Fruit fly (Drosophila melanogaster) whole organism, pupa: Measurements from ENCODE around the gene THG.

Experiments
- CG10348 ChIP-seq: fragments of 200-800 bp; sonication (Bioruptor generic); IDR thresholded peaks from 2 replicates; pipeline ENCODE4 v1.3.6; 2022; ENCODE audit warnings: missing biosample characterization, missing genetic modification characterization
- CG12605 ChIP-seq: fragments of 200-800 bp; sonication (Bioruptor generic); IDR thresholded peaks from 2 replicates; pipeline ENCODE4 v1.3.6; 2022; ENCODE audit warnings: missing biosample characterization, missing genetic modification characterization
- CG13204 ChIP-seq: fragments of 200-800 bp; sonication (Bioruptor generic); optimal IDR thresholded peaks from 2 replicates; lab custom pipeline; 2018; ENCODE audit warnings: missing biosample characterization, mild to moderate bottlenecking, missing genetic modification characterization, moderate library complexity
- CG14655 ChIP-seq: fragments of 200-800 bp; sonication (Bioruptor generic); optimal IDR thresholded peaks from 3 replicates; lab custom pipeline; 2017; ENCODE audit warnings: mild to moderate bottlenecking, missing biosample characterization, missing genetic modification reagents, missing genetic modification characterization
- CG15710 ChIP-seq: fragments of 200-800 bp; sonication (Bioruptor generic); optimal IDR thresholded peaks from 2 replicates; lab custom pipeline; 2018; ENCODE audit warnings: missing biosample characterization, mild to moderate bottlenecking, missing genetic modification characterization, moderate library complexity
- CG17806 ChIP-seq: fragments of 200-800 bp; sonication (Bioruptor generic); optimal IDR thresholded peaks from 2 replicates; lab custom pipeline; 2018; ENCODE audit warnings: missing biosample characterization, mild to moderate bottlenecking, missing genetic modification characterization, moderate library complexity
- CG32121 ChIP-seq: fragments of 200-800 bp; sonication (Bioruptor generic); IDR thresholded peaks from 2 replicates; pipeline ENCODE4 v1.3.6; 2022; ENCODE audit warnings: missing biosample characterization, missing genetic modification characterization
- CG34367 ChIP-seq: fragments of 200-800 bp; sonication (Bioruptor generic); optimal IDR thresholded peaks from 2 replicates; lab custom pipeline; 2018; ENCODE audit warnings: missing biosample characterization, mild to moderate bottlenecking, missing genetic modification characterization
- CG4496 ChIP-seq: fragments of 200-800 bp; sonication (Bioruptor generic); IDR thresholded peaks from 3 replicates; pipeline ENCODE4 v1.3.6; 2022; ENCODE audit warnings: missing biosample characterization, missing genetic modification characterization
- CG8159 ChIP-seq: fragments of 200-800 bp; sonication (Bioruptor generic); optimal IDR thresholded peaks from 3 replicates; lab custom pipeline; 2018; ENCODE audit warnings: missing biosample characterization, mild to moderate bottlenecking, missing genetic modification characterization, moderate library complexity
- CG8301 ChIP-seq: fragments of 200-800 bp; sonication (Bioruptor generic); optimal IDR thresholded peaks from 2 replicates; lab custom pipeline; 2018; ENCODE audit warnings: missing biosample characterization, mild to moderate bottlenecking, missing genetic modification characterization
- CG9948 ChIP-seq: fragments of 200-800 bp; sonication (Bioruptor generic); optimal IDR thresholded peaks from 2 replicates; lab custom pipeline; 2018; ENCODE audit warnings: missing biosample characterization, mild to moderate bottlenecking, missing genetic modification characterization, moderate library complexity
- D1 ChIP-seq: fragments of 200-800 bp; sonication (Bioruptor generic); optimal IDR thresholded peaks from 2 replicates; lab custom pipeline; 2018; ENCODE audit warnings: missing biosample characterization, mild to moderate bottlenecking, missing genetic modification characterization, moderate library complexity
- EcR ChIP-seq: fragments of 200-800 bp; sonication (Bioruptor generic); optimal IDR thresholded peaks from 3 replicates; lab custom pipeline; 2019; ENCODE audit warnings: missing biosample characterization, missing genetic modification characterization, mild to moderate bottlenecking, moderate library complexity, missing genetic modification reagents
- Ets98B ChIP-seq: fragments of 200-800 bp; sonication (Bioruptor generic); IDR thresholded peaks from 2 replicates; pipeline ENCODE4 v1.3.6; 2022; ENCODE audit warnings: missing biosample characterization, missing genetic modification characterization
- Pif1A ChIP-seq: fragments of 200-800 bp; sonication (Bioruptor generic); optimal IDR thresholded peaks from 3 replicates; lab custom pipeline; 2016; ENCODE audit warnings: missing biosample characterization, missing genetic modification characterization
- Pif1B ChIP-seq: fragments of 200-800 bp; sonication (Bioruptor generic); optimal IDR thresholded peaks from 3 replicates; lab custom pipeline; 2016; ENCODE audit warnings: missing biosample characterization, missing genetic modification characterization
- Snoo ChIP-seq: fragments of 200-800 bp; sonication (Bioruptor generic); optimal IDR thresholded peaks from 3 replicates; lab custom pipeline; 2017; ENCODE audit warnings: missing biosample characterization, mild to moderate bottlenecking, missing genetic modification characterization, inconsistent platforms
- fd96Ca ChIP-seq: fragments of 200-800 bp; sonication (Bioruptor generic); IDR thresholded peaks from 3 replicates; pipeline ENCODE4 v1.3.6; 2022; ENCODE audit warnings: missing biosample characterization, missing genetic modification characterization
- gl ChIP-seq: fragments of 200-800 bp; sonication (Bioruptor generic); optimal IDR thresholded peaks from 2 replicates; lab custom pipeline; 2018; ENCODE audit warnings: missing biosample characterization, mild to moderate bottlenecking, missing genetic modification characterization
- rn ChIP-seq: fragments of 200-800 bp; sonication (Bioruptor generic); IDR thresholded peaks from 2 replicates; pipeline ENCODE4 v1.3.6; 2022; ENCODE audit warnings: missing biosample characterization, missing genetic modification characterization

Gene THG

DNA sequence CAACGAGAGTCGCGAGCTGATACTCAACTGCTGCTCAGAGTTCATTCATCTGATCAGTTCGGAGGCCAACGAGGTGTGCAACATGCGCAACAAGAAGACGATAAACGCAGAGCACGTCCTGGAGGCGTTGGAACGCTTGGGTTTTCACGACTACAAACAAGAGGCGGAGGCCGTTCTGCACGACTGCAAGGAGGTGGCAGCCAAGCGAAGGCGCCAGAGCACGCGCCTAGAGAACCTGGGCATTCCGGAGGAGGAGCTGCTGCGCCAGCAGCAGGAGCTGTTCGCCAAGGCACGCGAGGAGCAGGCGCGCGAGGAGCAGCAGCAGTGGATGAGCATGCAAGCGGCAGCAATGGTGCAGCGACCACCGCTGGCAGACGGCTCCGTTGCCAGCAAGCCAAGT is 1.5 kb downstream of the THG start:
- TF ChIP-seq CG8159 (no peak), CG13204 (no peak), CG10348 (GFP tag; lab: Robert Waterston, UW) (no peak), gl (tag; lab: Kevin White, UChicago) (no peak), CG8301 (tag; lab: Kevin White, UChicago) (no peak), fd96Ca (GFP tag; lab: Robert Waterston, UW) (no peak), CG17806 (tag; lab: Kevin White, UChicago) (no peak), Snoo (tag; lab: Kevin White, UChicago) (no peak), CG34367 (tag; lab: Kevin White, UChicago) (no peak)

dm6 chr2L:15007331-15007863 is 2.1 kb downstream of the THG start, which contains the start of the genes Ankrd49 and NC2beta:
Ankrd49 (minus strand) TSS chr2L:15007431.
NC2beta (plus strand) TSS chr2L:15007813.
- TF ChIP-seq CG17806 (tag; lab: Kevin White, UChicago) (no peak), Ets98B (GFP tag; lab: Robert Waterston, UW) (no peak), Snoo (tag; lab: Kevin White, UChicago) (no peak), CG8159 (no peak), CG9948 (no peak), CG10348 (GFP tag; lab: Robert Waterston, UW) (no peak), CG34367 (tag; lab: Kevin White, UChicago) (no peak), CG13204 (no peak), CG14655 (no peak), CG12605 (GFP tag; lab: Robert Waterston, UW) (no peak), CG32121 (GFP tag; lab: Robert Waterston, UW) (no peak), gl (tag; lab: Kevin White, UChicago) (no peak), Pif1B (GFP tag; lab: Kevin White, UChicago) (no peak), rn (no peak)

- TF ChIP-seq Pif1B (GFP tag; lab: Kevin White, UChicago) = no peak
- TF ChIP-seq D1 (tag; lab: Kevin White, UChicago) = no peak
Measured at dm6 chr2L:15005505-15005904, 4.0 kb downstream of the THG start, which contains the start of gene DCTN5-p25. DCTN5-p25 (plus strand) TSS chr2L:15005733.

- TF ChIP-seq CG14655 (no peak), EcR (GFP tag; lab: Kevin White, UChicago) (no peak), Snoo (tag; lab: Kevin White, UChicago) (no peak), CG9948 (no peak), D1 (tag; lab: Kevin White, UChicago) (no peak), CG12605 (GFP tag; lab: Robert Waterston, UW) (no peak), gl (tag; lab: Kevin White, UChicago) (no peak), Pif1A (no peak), CG8159 (no peak), Pif1B (GFP tag; lab: Kevin White, UChicago) (no peak), CG34367 (tag; lab: Kevin White, UChicago) (no peak), Ets98B (GFP tag; lab: Robert Waterston, UW) (no peak)
Measured at dm6 chr2L:15001847-15002246, 7.7 kb downstream of the THG start.

DNA sequence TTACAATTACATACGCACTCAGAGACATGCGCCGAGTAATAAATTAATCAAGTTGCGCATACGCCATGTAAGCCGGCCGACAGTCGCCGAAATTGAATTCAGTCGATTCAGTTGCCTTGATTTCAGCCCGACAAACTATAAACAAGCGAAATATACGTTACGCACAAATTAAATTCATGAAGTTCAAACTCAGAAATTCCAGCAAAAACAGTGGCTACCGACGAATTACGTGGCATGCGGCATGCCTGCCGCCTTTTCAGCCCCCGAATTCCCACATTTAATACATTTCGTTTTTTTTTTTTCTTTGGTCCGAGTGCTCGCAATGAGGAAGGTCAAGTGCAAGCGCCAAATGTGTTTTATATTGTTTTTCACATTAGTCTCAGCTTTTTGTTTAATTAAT is 9.2 kb downstream of the THG start:
- TF ChIP-seq Pif1B (GFP tag; lab: Kevin White, UChicago) = no peak
- no peak for TF ChIP-seq rn
- no peak for TF ChIP-seq CG9948
- no peak for TF ChIP-seq fd96Ca (GFP tag; lab: Robert Waterston, UW)
- no peak for TF ChIP-seq Pif1A
- TF ChIP-seq CG8301 (tag; lab: Kevin White, UChicago) = no peak
- TF ChIP-seq CG12605 (GFP tag; lab: Robert Waterston, UW) = no peak
- TF ChIP-seq Ets98B (GFP tag; lab: Robert Waterston, UW) = no peak
- TF ChIP-seq D1 (tag; lab: Kevin White, UChicago) = no peak
- TF ChIP-seq CG15710 (tag; lab: Kevin White, UChicago) = no peak
- no peak for TF ChIP-seq CG13204
- no peak for TF ChIP-seq CG8159
- no peak for TF ChIP-seq CG32121 (GFP tag; lab: Robert Waterston, UW)
- no peak for TF ChIP-seq Snoo (tag; lab: Kevin White, UChicago)

DNA sequence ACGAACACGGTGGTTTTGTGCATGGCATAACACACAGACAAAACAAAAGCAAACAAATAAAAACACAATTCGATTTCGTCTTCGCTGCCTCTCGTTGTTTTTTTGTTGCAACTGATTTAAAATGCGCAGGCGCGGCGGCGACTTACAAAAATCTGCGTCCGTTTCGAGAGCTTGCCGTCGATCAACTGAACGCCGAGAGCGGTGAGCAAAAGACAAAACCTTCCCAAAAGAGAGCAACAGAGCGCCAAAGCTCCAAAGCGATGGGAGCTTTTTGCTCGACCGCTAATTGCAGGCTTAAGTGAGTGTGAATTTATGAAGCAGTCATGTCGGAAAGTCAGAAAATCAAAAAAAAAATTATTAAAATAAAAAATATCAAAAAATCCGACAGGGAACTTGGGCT is 12.2 kb downstream of the THG start, which contains the start of gene mol:
mol (minus strand) TSS at position 190 of the 400 bp plus-strand sequence.
- peak; percentile 1 for TF ChIP-seq CG34367 (tag; lab: Kevin White, UChicago)
- TF ChIP-seq CG12605 (GFP tag; lab: Robert Waterston, UW) = 0 out of 2 replicates have a peak, but pooled peaks have one; percentile 27
- no peak for TF ChIP-seq CG14655
- no peak for TF ChIP-seq fd96Ca (GFP tag; lab: Robert Waterston, UW)
- TF ChIP-seq CG13204 = no peak
- TF ChIP-seq CG17806 (tag; lab: Kevin White, UChicago) = no peak
- no peak for TF ChIP-seq CG9948
- TF ChIP-seq D1 (tag; lab: Kevin White, UChicago) = peak; percentile 34
- no peak for TF ChIP-seq Snoo (tag; lab: Kevin White, UChicago)
- peak; percentile 41 for TF ChIP-seq EcR (GFP tag; lab: Kevin White, UChicago)
- peak; percentile 16 for TF ChIP-seq CG15710 (tag; lab: Kevin White, UChicago)
- TF ChIP-seq Ets98B (GFP tag; lab: Robert Waterston, UW) = peak; percentile 52; the same call in 1 of the 2 replicates
- TF ChIP-seq CG10348 (GFP tag; lab: Robert Waterston, UW) = no peak
- TF ChIP-seq CG8301 (tag; lab: Kevin White, UChicago) = no peak
- peak; percentile 4 for TF ChIP-seq CG8159
- peak; percentile 70 for TF ChIP-seq CG4496 (GFP tag; lab: Robert Waterston, UW)
- no peak for TF ChIP-seq Pif1A
- TF ChIP-seq CG32121 (GFP tag; lab: Robert Waterston, UW) = no peak
- peak; percentile 51 for TF ChIP-seq gl (tag; lab: Kevin White, UChicago)
- no peak for TF ChIP-seq Pif1B (GFP tag; lab: Kevin White, UChicago)
- TF ChIP-seq rn = no peak
